Worm (Caenorhabditis elegans): Measurements from ENCODE around the gene flp-12.

DNA sequence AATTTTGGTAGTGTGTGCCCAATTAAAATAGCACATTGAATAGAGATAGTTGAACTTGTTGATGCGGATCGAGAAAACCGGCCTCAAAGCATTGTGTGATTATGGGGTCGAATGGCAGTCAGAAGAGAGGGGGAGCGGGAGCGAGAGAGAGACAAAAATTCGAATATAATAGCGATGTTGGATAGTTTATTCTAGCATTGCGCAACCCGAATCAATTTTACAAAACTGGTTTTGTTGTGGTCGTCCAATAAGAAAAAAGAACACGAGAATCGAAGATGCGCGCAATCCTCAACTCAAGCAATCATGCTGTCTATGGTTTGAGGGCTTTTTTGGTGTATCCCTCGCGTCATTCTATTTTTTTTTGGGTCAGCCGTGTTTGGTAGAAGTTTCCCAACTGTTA lies 38.7 kb downstream of the flp-12 start:
- TF ChIP-seq ztf-29 (GFP tag; IDR thresholded peaks at IDR 0.05) (no peak), klf-2 (GFP tag; conservative IDR thresholded peaks at IDR 0.05) (no peak)

Data from whole organism, midembryonic.